Fruit fly (Drosophila melanogaster) whole organism, embryonic: Measurements from ENCODE around the gene CG4730.
A peak's percentile ranks its signal among the peaks of the same experiment; 100 is the strongest.

Source experiments
- Abd-B ChIP-seq: fragments of 200-800 bp; sonication (Bioruptor generic); optimal IDR thresholded peaks from 2 replicates; lab custom pipeline; 2018; ENCODE audit warnings: missing biosample characterization, mild to moderate bottlenecking, missing genetic modification characterization, moderate library complexity
- Aef1 ChIP-seq: fragments of 200-800 bp; sonication (Bioruptor generic); IDR thresholded peaks from 3 replicates; pipeline ENCODE4 v1.3.6; 2022; ENCODE audit warnings: missing biosample characterization, missing genetic modification characterization
- BEAF-32 ChIP-seq: fragments of 200-800 bp; sonication (Bioruptor generic); optimal IDR thresholded peaks from 3 replicates; lab custom pipeline; 2017; ENCODE audit warnings: missing biosample characterization, missing genetic modification characterization, mild to moderate bottlenecking, moderate library complexity, missing genetic modification reagents
- CG12299 ChIP-seq: fragments of 200-800 bp; sonication (Bioruptor generic); optimal IDR thresholded peaks from 2 replicates; lab custom pipeline; 2018; ENCODE audit warnings: missing biosample characterization, mild to moderate bottlenecking, missing genetic modification characterization
- CG12769 ChIP-seq: fragments of 200-800 bp; sonication (Bioruptor generic); optimal IDR thresholded peaks from 2 replicates; lab custom pipeline; 2019; ENCODE audit warnings: missing biosample characterization, mild to moderate bottlenecking, missing genetic modification characterization, moderate library complexity
- CG13296 ChIP-seq: fragments of 200-800 bp; sonication (Bioruptor generic); optimal IDR thresholded peaks from 3 replicates; lab custom pipeline; 2018; ENCODE audit warnings: missing biosample characterization, mild to moderate bottlenecking, missing genetic modification characterization
- CG16813 ChIP-seq: fragments of 200-800 bp; sonication (Bioruptor generic); IDR thresholded peaks from 3 replicates; pipeline ENCODE4 v1.3.6; 2022; ENCODE audit warnings: missing biosample characterization, missing genetic modification characterization; ENCODE audit not compliant: partially characterized antibody
- CG17359 ChIP-seq: fragments of 200-800 bp; sonication (Bioruptor generic); optimal IDR thresholded peaks from 3 replicates; lab custom pipeline; 2018; ENCODE audit warnings: missing biosample characterization, mild to moderate bottlenecking, missing genetic modification characterization, moderate library complexity
- CG2202 ChIP-seq: fragments of 200-800 bp; sonication (Bioruptor generic); optimal IDR thresholded peaks from 2 replicates; lab custom pipeline; 2018; ENCODE audit warnings: missing biosample characterization, mild to moderate bottlenecking, missing genetic modification characterization
- CG2712 ChIP-seq: fragments of 200-800 bp; optimal IDR thresholded peaks from 3 replicates; lab custom pipeline; 2019; ENCODE audit warnings: missing biosample characterization, mild to moderate bottlenecking, missing genetic modification characterization, moderate library complexity
- CG2875 ChIP-seq: fragments of 200-800 bp; sonication (Bioruptor generic); optimal IDR thresholded peaks from 2 replicates; lab custom pipeline; 2017; ENCODE audit warnings: missing biosample characterization, mild to moderate bottlenecking, missing genetic modification characterization, missing genetic modification reagents
- CG43689 ChIP-seq: fragments of 200-800 bp; sonication (Bioruptor generic); IDR thresholded peaks from 2 replicates; pipeline ENCODE4 v1.3.6; 2022; ENCODE audit warnings: missing biosample characterization, missing genetic modification characterization
- CG4404 ChIP-seq: fragments of 200-800 bp; sonication (Bioruptor generic); IDR thresholded peaks from 2 replicates; pipeline ENCODE4 v1.3.6; 2022; ENCODE audit warnings: missing biosample characterization, missing genetic modification characterization
- CG4820 ChIP-seq: fragments of 200-800 bp; sonication (Bioruptor generic); optimal IDR thresholded peaks from 3 replicates; lab custom pipeline; 2016; ENCODE audit warnings: missing biosample characterization, missing genetic modification characterization
- CG6813 ChIP-seq: fragments of 200-800 bp; sonication (Bioruptor generic); optimal IDR thresholded peaks from 2 replicates; lab custom pipeline; 2017; ENCODE audit warnings: missing biosample characterization, missing genetic modification characterization, mild to moderate bottlenecking, moderate library complexity, missing genetic modification reagents
- CG7745 ChIP-seq: fragments of 200-800 bp; sonication (Bioruptor generic); optimal IDR thresholded peaks from 2 replicates; lab custom pipeline; 2018; ENCODE audit warnings: missing biosample characterization, mild to moderate bottlenecking, missing genetic modification characterization, moderate library complexity
- CG7928 ChIP-seq: fragments of 200-800 bp; sonication (Bioruptor generic); optimal IDR thresholded peaks from 2 replicates; lab custom pipeline; 2017; ENCODE audit warnings: missing biosample characterization, mild to moderate bottlenecking, missing genetic modification characterization
- Chrac-16 ChIP-seq: fragments of 200-800 bp; sonication (Bioruptor generic); optimal IDR thresholded peaks from 3 replicates; lab custom pipeline; 2016; ENCODE audit warnings: missing biosample characterization, missing genetic modification characterization
- D ChIP-seq, 2 experiments: fragments of 200-800 bp in 1 of 2; fragments of >200 bp in 1 of 2; sonication (Bioruptor generic) in 1 of 2; optimal IDR thresholded peaks; 2 replicates in 1 of 2; 3 replicates in 1 of 2; lab custom pipeline; 2017; ENCODE audit warnings: mild to moderate bottlenecking in 1 of 2, missing biosample characterization in 1 of 2, missing genetic modification characterization in 1 of 2, missing genetic modification reagents in 1 of 2
- Dref ChIP-seq: fragments of 200-800 bp; sonication (Bioruptor generic); IDR thresholded peaks from 2 replicates; pipeline ENCODE4 v1.3.6; 2022; ENCODE audit warnings: missing biosample characterization, missing genetic modification characterization
- Drgx ChIP-seq: fragments of 200-800 bp; sonication (Bioruptor generic); IDR thresholded peaks from 2 replicates; pipeline ENCODE4 v1.3.6; 2022; ENCODE audit warnings: missing biosample characterization, missing genetic modification characterization
- Eip74EF ChIP-seq, 2 experiments: fragments of 200-800 bp in 1 of 2; fragments of >200 bp in 1 of 2; sonication (Bioruptor generic) in 1 of 2; optimal IDR thresholded peaks; 2 replicates each; lab custom pipeline; 2017 to 2019; ENCODE audit warnings: missing biosample characterization in 2 of 2, missing genetic modification characterization in 2 of 2, mild to moderate bottlenecking in 1 of 2, moderate library complexity in 1 of 2
- HHEX ChIP-seq: fragments of 200-800 bp; sonication (Bioruptor generic); optimal IDR thresholded peaks from 3 replicates; lab custom pipeline; 2017; ENCODE audit warnings: missing biosample characterization, mild to moderate bottlenecking, missing genetic modification characterization, missing genetic modification reagents
- HLHmδ ChIP-seq: fragments of 200-800 bp; sonication (Bioruptor generic); optimal IDR thresholded peaks from 2 replicates; lab custom pipeline; 2018; ENCODE audit warnings: missing biosample characterization, mild to moderate bottlenecking, missing genetic modification characterization, moderate library complexity
- Kr ChIP-seq: fragments of 200-800 bp; sonication (Bioruptor generic); optimal IDR thresholded peaks from 2 replicates; lab custom pipeline; 2017; ENCODE audit warnings: missing biosample characterization, mild to moderate bottlenecking, missing genetic modification characterization
- Lim3 ChIP-seq: fragments of 200-800 bp; sonication (Bioruptor generic); IDR thresholded peaks from 2 replicates; pipeline ENCODE4 v1.3.6; 2022; ENCODE audit warnings: missing biosample characterization, missing genetic modification characterization
- Lpt ChIP-seq: fragments of >200 bp; optimal IDR thresholded peaks from 2 replicates; lab custom pipeline; 2018; ENCODE audit warnings: missing biosample characterization, missing genetic modification characterization
- Mrtf ChIP-seq: fragments of 200-800 bp; sonication (Bioruptor generic); IDR thresholded peaks from 3 replicates; pipeline ENCODE4 v1.3.6; 2022; ENCODE audit warnings: missing biosample characterization, missing genetic modification characterization
- NC2α ChIP-seq: fragments of 200-800 bp; sonication (Bioruptor generic); optimal IDR thresholded peaks from 2 replicates; lab custom pipeline; 2016; ENCODE audit warnings: missing biosample characterization, missing genetic modification characterization
- NC2β ChIP-seq: fragments of 200-800 bp; sonication (Bioruptor generic); optimal IDR thresholded peaks from 2 replicates; lab custom pipeline; 2016; ENCODE audit warnings: missing biosample characterization, missing genetic modification characterization
- NFAT ChIP-seq: fragments of 200-800 bp; sonication (Bioruptor generic); IDR thresholded peaks from 2 replicates; pipeline ENCODE4 v1.3.6; 2022; ENCODE audit warnings: missing biosample characterization, missing genetic modification characterization
- Nf-YC ChIP-seq: fragments of 200-800 bp; optimal IDR thresholded peaks from 3 replicates; lab custom pipeline; 2019; ENCODE audit warnings: missing biosample characterization, mild to moderate bottlenecking, missing genetic modification characterization, moderate library complexity
- Sry-δ ChIP-seq: fragments of 200-800 bp; sonication (Bioruptor generic); optimal IDR thresholded peaks from 2 replicates; lab custom pipeline; 2016; ENCODE audit warnings: missing biosample characterization, missing genetic modification characterization
- amos ChIP-seq: fragments of 200-800 bp; sonication (Bioruptor generic); IDR thresholded peaks from 2 replicates; pipeline ENCODE4 v1.3.6; 2022; ENCODE audit warnings: missing biosample characterization, missing genetic modification characterization; ENCODE audit not compliant: partially characterized antibody
- caup ChIP-seq: fragments of 200-800 bp; sonication (Bioruptor generic); optimal IDR thresholded peaks from 3 replicates; lab custom pipeline; 2017; ENCODE audit warnings: missing biosample characterization, mild to moderate bottlenecking, missing genetic modification characterization, moderate library complexity; ENCODE audit not compliant: severe bottlenecking
- ci ChIP-seq: fragments of 200-800 bp; sonication (Bioruptor generic); IDR thresholded peaks from 3 replicates; pipeline ENCODE4 v1.3.6; 2022; ENCODE audit warnings: missing biosample characterization, missing genetic modification characterization
- croc ChIP-seq: fragments of 200-800 bp; sonication (Bioruptor generic); conservative IDR thresholded peaks from 3 replicates; pipeline ENCODE4 v1.3.6; 2022; ENCODE audit warnings: missing biosample characterization, missing genetic modification characterization
- ems ChIP-seq: fragments of 200-800 bp; sonication (Bioruptor generic); optimal IDR thresholded peaks from 3 replicates; lab custom pipeline; 2016; ENCODE audit warnings: missing biosample characterization, missing genetic modification characterization
- fd102C ChIP-seq: fragments of 200-800 bp; sonication (Bioruptor generic); optimal IDR thresholded peaks from 2 replicates; lab custom pipeline; 2018; ENCODE audit warnings: missing biosample characterization, mild to moderate bottlenecking, missing genetic modification characterization, moderate library complexity
- fru ChIP-seq: fragments of >200 bp; optimal IDR thresholded peaks from 2 replicates; lab custom pipeline; 2017
- h ChIP-seq: fragments of >200 bp; optimal IDR thresholded peaks from 2 replicates; lab custom pipeline; 2017
- org-1 ChIP-seq: fragments of 200-800 bp; sonication (Bioruptor generic); optimal IDR thresholded peaks from 2 replicates; lab custom pipeline; 2017; ENCODE audit warnings: missing biosample characterization, missing genetic modification characterization
- pita ChIP-seq: fragments of 200-800 bp; sonication (Bioruptor generic); optimal IDR thresholded peaks from 2 replicates; lab custom pipeline; 2017; ENCODE audit warnings: missing biosample characterization, mild to moderate bottlenecking, missing genetic modification characterization
- sim ChIP-seq: fragments of 200-800 bp; sonication (Bioruptor generic); IDR thresholded peaks from 2 replicates; pipeline ENCODE4 v1.3.6; 2022; ENCODE audit warnings: missing biosample characterization, missing genetic modification characterization
- tio ChIP-seq: fragments of 200-800 bp; sonication (Bioruptor generic); optimal IDR thresholded peaks from 2 replicates; lab custom pipeline; 2017; ENCODE audit warnings: missing biosample characterization, missing genetic modification characterization, inconsistent platforms
- trh ChIP-seq: fragments of 200-800 bp; sonication (Bioruptor generic); optimal IDR thresholded peaks from 2 replicates; lab custom pipeline; 2016; ENCODE audit warnings: missing biosample characterization, missing genetic modification characterization
- twi ChIP-seq: fragments of 200-800 bp; optimal IDR thresholded peaks from 2 replicates; lab custom pipeline; 2019; ENCODE audit warnings: missing biosample characterization, mild to moderate bottlenecking, missing genetic modification characterization, moderate library complexity
- vvl ChIP-seq: fragments of 200-800 bp; sonication (Bioruptor generic); IDR thresholded peaks from 2 replicates; pipeline ENCODE4 v1.3.6; 2022; ENCODE audit warnings: missing biosample characterization, missing genetic modification characterization
- wor ChIP-seq: fragments of 200-800 bp; sonication (Bioruptor generic); IDR thresholded peaks from 2 replicates; pipeline ENCODE4 v1.3.6; 2022; ENCODE audit warnings: missing biosample characterization, missing genetic modification characterization
- zen2 ChIP-seq: fragments of 200-800 bp; sonication (Bioruptor generic); IDR thresholded peaks from 3 replicates; pipeline ENCODE4 v1.3.6; 2022; ENCODE audit warnings: missing biosample characterization, missing genetic modification characterization; ENCODE audit not compliant: partially characterized antibody

The CG4730 gene

dm6 chr3R:25652066-25652720 lies 26.3 kb downstream of the CG4730 start (continued):
- no peak for TF ChIP-seq HHEX (GFP tag; lab: Kevin White, UChicago)
- TF ChIP-seq vvl (GFP tag; lab: Robert Waterston, UW): peak; percentile 7; the same call in 1 of the 2 replicates
- TF ChIP-seq Dref (GFP tag; lab: Robert Waterston, UW): no peak
- no peak for TF ChIP-seq CG16813
- TF ChIP-seq CG43689 (GFP tag; lab: Robert Waterston, UW): no peak
- TF ChIP-seq twi (tag; lab: Kevin White, UChicago): no peak
- TF ChIP-seq Aef1 (GFP tag; lab: Robert Waterston, UW): no peak
- peak; percentile 18 for TF ChIP-seq Nf-YC (tag; lab: Kevin White, UChicago)
- no peak for TF ChIP-seq CG12299 (tag; lab: Kevin White, UChicago)
- no peak for TF ChIP-seq zen2 (GFP tag; lab: Robert Waterston, UW)
- TF ChIP-seq Chrac-16 (GFP tag; lab: Kevin White, UChicago): no peak
- no peak for TF ChIP-seq CG4404
- TF ChIP-seq ci (GFP tag; lab: Robert Waterston, UW): no peak; the same call in 2 of the 3 replicates
- TF ChIP-seq amos (GFP tag; lab: Robert Waterston, UW): peak; percentile 41; the same call in 1 of the 2 replicates
- no peak for TF ChIP-seq fd102C (GFP tag; lab: Kevin White, UChicago)
- no peak for TF ChIP-seq Eip74EF (GFP tag; optimal IDR thresholded peaks at IDR 0.05; lab: Kevin White, UChicago)
- TF ChIP-seq sim (GFP tag; lab: Robert Waterston, UW): no peak
- no peak for TF ChIP-seq CG13296 (GFP tag; lab: Kevin White, UChicago)
- TF ChIP-seq Lpt (GFP tag; lab: Kevin White, UChicago): no peak
- TF ChIP-seq CG7745 (tag; lab: Kevin White, UChicago): no peak
- TF ChIP-seq croc (GFP tag; lab: Robert Waterston, UW): no peak
- TF ChIP-seq org-1 (GFP tag; lab: Kevin White, UChicago): no peak
- no peak for TF ChIP-seq Lim3 (GFP tag; lab: Robert Waterston, UW)
- TF ChIP-seq HLHmδ (GFP tag; lab: Kevin White, UChicago): no peak
- TF ChIP-seq wor (GFP tag; lab: Robert Waterston, UW): no peak
- TF ChIP-seq tio (GFP tag; lab: Kevin White, UChicago): no peak
- peak; percentile 61 for TF ChIP-seq Abd-B
- no peak for TF ChIP-seq CG2875 (GFP tag; lab: Kevin White, UChicago)
- TF ChIP-seq NFAT (GFP tag; lab: Robert Waterston, UW): 0 out of 2 replicates have a peak, but pooled peaks have one; percentile 5
- TF ChIP-seq ems: no peak
- TF ChIP-seq CG12769 (tag; lab: Kevin White, UChicago): no peak
- no peak for TF ChIP-seq h (lab: Kevin White, UChicago)
- no peak for TF ChIP-seq CG6813 (GFP tag; lab: Kevin White, UChicago)
- no peak for TF ChIP-seq Mrtf (GFP tag; lab: Robert Waterston, UW)
- TF ChIP-seq Kr: no peak
- no peak for TF ChIP-seq CG4820
- no peak for TF ChIP-seq pita (GFP tag; lab: Kevin White, UChicago)
- TF ChIP-seq Drgx (GFP tag; lab: Robert Waterston, UW): peak; percentile 42; the same call in 1 of the 2 replicates
- no peak for TF ChIP-seq trh
- TF ChIP-seq caup (GFP tag; lab: Kevin White, UChicago): no peak
- TF ChIP-seq fru (lab: Kevin White, UChicago): no peak
- TF ChIP-seq NC2β (GFP tag; lab: Kevin White, UChicago): no peak
- TF ChIP-seq CG7928 (GFP tag; lab: Kevin White, UChicago): no peak
- no peak for TF ChIP-seq Sry-δ (GFP tag; lab: Kevin White, UChicago)
- no peak for TF ChIP-seq NC2α (GFP tag; lab: Kevin White, UChicago)
- no peak for TF ChIP-seq CG2712
- TF ChIP-seq CG17359 (tag; lab: Kevin White, UChicago): no peak
- TF ChIP-seq D (optimal IDR thresholded peaks at IDR 0.05; lab: Kevin White, UChicago): no peak
- TF ChIP-seq D (GFP tag; optimal IDR thresholded peaks at IDR 0.05; lab: Kevin White, UChicago): no peak
- no peak for TF ChIP-seq CG2202 (tag; lab: Kevin White, UChicago)
- no peak for TF ChIP-seq BEAF-32 (GFP tag; lab: Kevin White, UChicago)
